Worm (Caenorhabditis elegans) whole organism, L2 larva: ENCODE data around the gene cyp-34A5.

ENCODE experiments used
- F13H6.1 ChIP-seq: sonication (generic microtip); optimal IDR thresholded peaks from 2 replicates; lab custom pipeline; 2016; ENCODE audit warnings: missing genetic modification characterization, missing compliant biosample characterization
- R02D3.7 ChIP-seq: fragments of 150-350 bp; optimal IDR thresholded peaks from 2 replicates; lab custom pipeline; 2014; ENCODE audit warnings: missing biosample characterization, missing genetic modification characterization
- ZK546.5 ChIP-seq: sonication (generic microtip); optimal IDR thresholded peaks from 2 replicates; lab custom pipeline; 2017; ENCODE audit warnings: missing biosample characterization, missing genetic modification characterization
- alr-1 ChIP-seq: fragments of 150-350 bp; optimal IDR thresholded peaks from 2 replicates; lab custom pipeline; 2014; ENCODE audit warnings: missing biosample characterization, missing genetic modification characterization
- aly-2 ChIP-seq: fragments of 150-350 bp; optimal IDR thresholded peaks from 2 replicates; lab custom pipeline; 2014; ENCODE audit warnings: missing biosample characterization, missing genetic modification characterization
- ama-1 ChIP-seq: fragments of 150-350 bp; optimal IDR thresholded peaks from 2 replicates; lab custom pipeline; 2018; ENCODE audit warnings: inconsistent platforms
- ceh-16 ChIP-seq: fragments of 150-350 bp; optimal IDR thresholded peaks from 2 replicates; lab custom pipeline; 2014; ENCODE audit warnings: missing biosample characterization, missing genetic modification characterization
- ceh-82 ChIP-seq: fragments of 150-350 bp; optimal IDR thresholded peaks from 2 replicates; lab custom pipeline; 2014; ENCODE audit warnings: missing biosample characterization, missing genetic modification characterization
- dmd-4 ChIP-seq: sonication (generic microtip); optimal IDR thresholded peaks from 2 replicates; lab custom pipeline; 2017; ENCODE audit warnings: missing biosample characterization, missing genetic modification characterization
- egl-27 ChIP-seq: sonication (generic microtip); optimal IDR thresholded peaks from 3 replicates; lab custom pipeline; 2017; ENCODE audit warnings: missing biosample characterization, missing genetic modification reagents, missing genetic modification characterization
- elt-3 ChIP-seq: sonication (generic microtip); optimal IDR thresholded peaks from 2 replicates; lab custom pipeline; 2017; ENCODE audit warnings: missing biosample characterization, missing genetic modification characterization
- fos-1 ChIP-seq: fragments of 150-350 bp; optimal IDR thresholded peaks from 2 replicates; lab custom pipeline; 2014; ENCODE audit warnings: missing biosample characterization, missing genetic modification characterization
- gmeb-1 ChIP-seq: fragments of 150-350 bp; optimal IDR thresholded peaks from 2 replicates; lab custom pipeline; 2014; ENCODE audit warnings: missing biosample characterization, missing genetic modification characterization
- lin-11 ChIP-seq: fragments of 150-350 bp; sonication (generic microtip); optimal IDR thresholded peaks from 2 replicates; lab custom pipeline; 2014; ENCODE audit warnings: missing biosample characterization, missing genetic modification characterization, inconsistent platforms, mixed read lengths
- lin-13 ChIP-seq: fragments of 150-350 bp; optimal IDR thresholded peaks from 2 replicates; lab custom pipeline; 2014; ENCODE audit warnings: missing biosample characterization, missing genetic modification reagents, missing genetic modification characterization
- lin-39 ChIP-seq: fragments of 150-350 bp; optimal IDR thresholded peaks from 2 replicates; lab custom pipeline; 2014; ENCODE audit warnings: missing biosample characterization, missing genetic modification reagents, missing genetic modification characterization
- lsy-2 ChIP-seq, 2 experiments: fragments of 150-350 bp in 1 of 2; sonication (generic microtip) in 1 of 2; optimal IDR thresholded peaks; 2 replicates each; lab custom pipeline; 2014 to 2017; ENCODE audit warnings: missing biosample characterization in 2 of 2, missing genetic modification characterization in 2 of 2
- mab-5 ChIP-seq: fragments of 150-350 bp; optimal IDR thresholded peaks from 2 replicates; lab custom pipeline; 2014; ENCODE audit warnings: missing biosample characterization, missing genetic modification characterization
- mbf-1 ChIP-seq: sonication (generic microtip); optimal IDR thresholded peaks from 2 replicates; lab custom pipeline; 2017; ENCODE audit warnings: missing biosample characterization, missing genetic modification characterization
- mdl-1 ChIP-seq, 2 experiments: fragments of 150-350 bp in 1 of 2; sonication (generic microtip) in 1 of 2; optimal IDR thresholded peaks; 2 replicates each; lab custom pipeline; 2017; ENCODE audit warnings: missing biosample characterization in 2 of 2, missing genetic modification characterization in 2 of 2
- nhr-11 ChIP-seq: fragments of 150-350 bp; optimal IDR thresholded peaks from 2 replicates; lab custom pipeline; 2014; ENCODE audit warnings: missing biosample characterization, missing genetic modification characterization
- nhr-12 ChIP-seq: fragments of 150-350 bp; optimal IDR thresholded peaks from 2 replicates; lab custom pipeline; 2014; ENCODE audit warnings: missing biosample characterization, missing genetic modification characterization
- nhr-129 ChIP-seq: fragments of 150-350 bp; optimal IDR thresholded peaks from 2 replicates; lab custom pipeline; 2014; ENCODE audit warnings: missing biosample characterization, missing genetic modification characterization
- nhr-21 ChIP-seq: fragments of 150-350 bp; optimal IDR thresholded peaks from 2 replicates; lab custom pipeline; 2014; ENCODE audit warnings: missing biosample characterization, missing genetic modification characterization
- nhr-23 ChIP-seq: fragments of 150-350 bp; optimal IDR thresholded peaks from 2 replicates; lab custom pipeline; 2014; ENCODE audit warnings: missing biosample characterization, missing genetic modification reagents, missing genetic modification characterization
- nhr-237 ChIP-seq: fragments of 150-350 bp; optimal IDR thresholded peaks from 2 replicates; lab custom pipeline; 2014; ENCODE audit warnings: missing biosample characterization, missing genetic modification characterization
- nhr-25 ChIP-seq: fragments of 150-350 bp; sonication (generic microtip); optimal IDR thresholded peaks from 3 replicates; lab custom pipeline; 2014; ENCODE audit warnings: missing biosample characterization, missing genetic modification characterization
- nhr-6 ChIP-seq: fragments of 150-350 bp; optimal IDR thresholded peaks from 2 replicates; lab custom pipeline; 2014; ENCODE audit warnings: missing biosample characterization, missing genetic modification characterization
- nhr-77 ChIP-seq: fragments of 150-350 bp; optimal IDR thresholded peaks from 2 replicates; lab custom pipeline; 2014; ENCODE audit warnings: missing biosample characterization, missing genetic modification characterization
- peb-1 ChIP-seq: fragments of 150-350 bp; optimal IDR thresholded peaks from 2 replicates; lab custom pipeline; 2014; ENCODE audit warnings: missing biosample characterization, missing genetic modification characterization
- skn-1 ChIP-seq: sonication (generic microtip); optimal IDR thresholded peaks from 2 replicates; lab custom pipeline; 2017; ENCODE audit warnings: missing biosample characterization, missing genetic modification characterization
- sma-3 ChIP-seq: sonication (generic microtip); optimal IDR thresholded peaks from 2 replicates; lab custom pipeline; 2016; ENCODE audit warnings: missing genetic modification reagents, missing genetic modification characterization, missing compliant biosample characterization
- sma-9 ChIP-seq, 2 experiments: fragments of 150-350 bp in 1 of 2; sonication (generic microtip) in 1 of 2; optimal IDR thresholded peaks; 2 replicates each; lab custom pipeline; 2014 to 2016; ENCODE audit warnings: missing genetic modification characterization in 2 of 2, mild to moderate bottlenecking in 1 of 2, missing biosample characterization in 1 of 2, missing compliant biosample characterization in 1 of 2, missing genetic modification reagents in 1 of 2, moderate library complexity in 1 of 2
- snpc-4 ChIP-seq: fragments of 150-350 bp; optimal IDR thresholded peaks from 2 replicates; lab custom pipeline; 2014; ENCODE audit warnings: missing biosample characterization, missing genetic modification characterization
- unc-39 ChIP-seq: fragments of 150-350 bp; optimal IDR thresholded peaks from 2 replicates; lab custom pipeline; 2014; ENCODE audit warnings: missing biosample characterization, missing genetic modification characterization
- unc-55 ChIP-seq: fragments of 150-350 bp; sonication (generic microtip); optimal IDR thresholded peaks from 3 replicates; lab custom pipeline; 2014; ENCODE audit warnings: missing biosample characterization, missing genetic modification reagents, missing genetic modification characterization
- zag-1 ChIP-seq: fragments of 150-350 bp; optimal IDR thresholded peaks from 2 replicates; lab custom pipeline; 2014; ENCODE audit warnings: missing biosample characterization, missing genetic modification characterization
- ztf-11 ChIP-seq: sonication (generic microtip); optimal IDR thresholded peaks from 2 replicates; lab custom pipeline; 2017; ENCODE audit warnings: missing biosample characterization, missing genetic modification characterization
- ztf-4 ChIP-seq: fragments of 150-350 bp; optimal IDR thresholded peaks from 2 replicates; lab custom pipeline; 2014; ENCODE audit warnings: missing biosample characterization, missing genetic modification characterization

Gene cyp-34A5

DNA sequence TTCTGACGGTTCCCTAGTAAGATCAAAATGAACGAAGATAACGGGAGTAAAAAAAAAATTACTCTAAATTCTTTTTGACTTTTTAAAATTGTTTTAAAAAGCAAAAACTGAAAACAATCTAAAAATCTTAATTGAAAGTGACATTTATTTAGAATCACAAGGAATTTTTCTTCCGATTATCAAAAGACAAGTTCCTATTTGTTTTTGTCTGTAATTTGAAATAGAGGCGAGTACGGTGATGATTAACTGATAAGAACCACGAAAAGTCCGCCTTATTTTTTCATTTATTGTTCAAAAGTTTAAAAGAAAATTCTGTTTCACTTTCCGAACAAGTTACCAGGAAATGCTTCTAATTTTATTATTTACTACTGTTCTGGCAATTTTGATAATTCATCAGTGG, 7.8 kb downstream of the cyp-34A5 start, which contains the start of gene dach-1:
Gene dach-1, plus strand, starts transcription at position 301 of the 400 bp plus-strand sequence.
- TF ChIP-seq snpc-4 (tag; lab: Kevin White, UChicago) (no peak), ztf-11 (tag; lab: Kevin White, UChicago) (no peak), ceh-16 (tag; lab: Kevin White, UChicago) (no peak), mdl-1 (tag; optimal IDR thresholded peaks at IDR 0.05; lab: Kevin White, UChicago) (no peak), dmd-4 (tag; lab: Kevin White, UChicago) (no peak), aly-2 (tag; lab: Kevin White, UChicago) (no peak), peb-1 (no peak)

DNA sequence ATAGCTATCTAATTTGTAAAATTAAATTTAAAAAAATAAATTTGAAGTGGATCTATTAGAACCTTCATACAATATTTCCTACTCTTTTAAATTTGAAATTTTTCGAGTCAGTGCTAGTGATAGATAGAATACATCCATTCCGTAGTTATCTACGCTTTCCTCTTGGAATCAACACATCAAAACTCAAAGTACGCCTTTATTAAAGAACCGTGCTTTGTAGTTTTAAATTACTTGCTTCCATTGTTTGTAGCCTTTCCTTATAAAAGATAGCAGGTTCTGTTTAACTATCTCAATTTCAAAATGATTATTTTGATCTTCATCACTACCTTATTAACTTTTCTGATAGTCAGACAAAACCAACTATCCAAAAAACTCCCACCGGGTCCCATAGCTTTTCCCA, 12.5 kb downstream of the cyp-34A5 start, which contains the start of gene cyp-35B3:
Gene cyp-35B3, plus strand, starts transcription at position 301 of the 400 bp plus-strand sequence.
- no peak for TF ChIP-seq dmd-4 (tag; lab: Kevin White, UChicago)
- no peak for TF ChIP-seq egl-27 (tag; lab: Kevin White, UChicago)
- no peak for TF ChIP-seq ztf-11 (tag; lab: Kevin White, UChicago)
- TF ChIP-seq nhr-23 (tag; lab: Kevin White, UChicago) = no peak
- no peak for TF ChIP-seq ZK546.5 (tag; lab: Kevin White, UChicago)
- no peak for TF ChIP-seq lin-39 (tag; lab: Kevin White, UChicago)
- no peak for TF ChIP-seq mab-5
- TF ChIP-seq, all 48 proteins: peak for 0

DNA sequence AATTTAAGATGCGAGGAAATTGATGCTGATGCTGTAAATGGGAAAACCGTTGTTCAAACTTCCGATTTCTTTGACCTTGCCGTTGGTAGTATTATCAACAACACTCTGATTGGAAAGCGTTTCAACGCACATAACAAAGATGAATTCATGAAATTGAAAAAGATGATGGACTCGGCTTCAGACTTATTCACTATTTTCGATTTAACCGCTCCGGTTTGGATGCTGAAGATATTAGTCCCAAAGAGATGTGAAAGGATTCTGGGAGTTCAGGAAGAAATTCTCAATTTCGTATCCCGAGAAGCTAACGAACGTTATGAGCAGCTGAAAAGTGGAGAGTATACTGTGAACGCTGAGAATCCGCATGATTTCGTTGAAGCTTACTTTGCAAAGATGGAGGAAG, 14.1 kb downstream of the cyp-34A5 start:
- TF ChIP-seq nhr-129 (no peak), F13H6.1 (tag; lab: Kevin White, UChicago) (no peak), skn-1 (tag; lab: Kevin White, UChicago) (no peak), unc-55 (no peak), elt-3 (tag; lab: Kevin White, UChicago) (no peak), ZK546.5 (tag; lab: Kevin White, UChicago) (no peak), fos-1 (tag; lab: Kevin White, UChicago) (no peak), nhr-25 (tag; lab: Kevin White, UChicago) (no peak), nhr-12 (no peak), ztf-4 (tag; lab: Kevin White, UChicago) (no peak), R02D3.7 (tag; lab: Kevin White, UChicago) (no peak), nhr-237 (no peak), lin-11 (no peak), lin-13 (no peak), sma-3 (GFP tag; lab: Kevin White, UChicago) (no peak), alr-1 (no peak), egl-27 (tag; lab: Kevin White, UChicago) (no peak), nhr-21 (no peak), aly-2 (tag; lab: Kevin White, UChicago) (no peak)

DNA sequence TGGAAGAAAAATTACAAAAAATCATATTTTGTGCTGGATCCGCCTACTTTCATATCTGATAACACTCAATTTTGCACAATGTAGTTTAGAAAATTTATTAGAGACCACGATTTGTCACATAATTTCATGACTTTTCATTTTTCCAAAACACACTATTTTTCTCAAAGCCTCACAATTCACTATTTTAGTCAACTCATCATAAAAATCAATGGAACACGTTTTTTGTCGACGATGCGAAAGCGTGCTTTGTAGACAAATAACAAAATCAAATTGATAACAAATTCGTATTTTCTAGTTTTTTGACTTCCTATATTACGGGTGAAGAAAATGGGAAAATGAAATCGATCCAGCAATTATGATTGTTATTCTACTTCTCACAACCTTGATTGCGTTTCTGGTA, 15.6 kb downstream of the cyp-34A5 start, which contains the start of gene cyp-35B2:
Gene cyp-35B2, plus strand, starts transcription at position 301 of the 400 bp plus-strand sequence.
- TF ChIP-seq nhr-237 (no peak), ama-1 (lab: Kevin White, UChicago) (no peak), mbf-1 (tag; lab: Kevin White, UChicago) (no peak), nhr-11 (no peak), mab-5 (no peak), nhr-25 (tag; lab: Kevin White, UChicago) (no peak), nhr-77 (no peak)

DNA sequence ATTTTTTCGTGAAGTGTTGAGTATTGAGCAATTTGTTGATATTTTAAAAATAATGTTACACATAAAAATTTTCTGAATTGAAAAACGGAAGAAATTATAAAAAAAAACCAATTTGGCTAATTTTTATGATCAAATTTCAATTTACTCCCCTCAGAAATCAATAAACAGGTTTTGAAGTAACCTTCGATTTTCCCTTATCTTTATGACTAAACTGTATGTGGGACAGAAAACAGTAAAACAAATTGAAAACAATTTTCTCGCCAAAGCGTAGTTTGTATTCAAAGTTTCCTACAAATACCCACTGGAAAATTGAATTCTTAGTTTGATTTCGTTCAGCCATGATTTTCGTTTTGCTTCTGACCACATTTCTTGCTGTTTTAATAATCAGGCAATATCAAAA, 18.7 kb downstream of the cyp-34A5 start, which contains the start of gene cyp-35B1:
Gene cyp-35B1, plus strand, starts transcription at position 244 of the 400 bp plus-strand sequence.
- TF ChIP-seq zag-1 (tag; lab: Kevin White, UChicago) (no peak), elt-3 (tag; lab: Kevin White, UChicago) (no peak), ztf-4 (tag; lab: Kevin White, UChicago) (no peak), nhr-6 (no peak), R02D3.7 (tag; lab: Kevin White, UChicago) (no peak), sma-3 (GFP tag; lab: Kevin White, UChicago) (no peak), gmeb-1 (no peak), lin-39 (tag; lab: Kevin White, UChicago) (no peak), nhr-21 (no peak), egl-27 (tag; lab: Kevin White, UChicago) (no peak), lsy-2 (tag; optimal IDR thresholded peaks at IDR 0.05; lab: Kevin White, UChicago) (no peak), unc-39 (no peak), snpc-4 (tag; lab: Kevin White, UChicago) (no peak), ceh-82 (tag; lab: Kevin White, UChicago) (no peak), sma-9 (GFP tag; optimal IDR thresholded peaks at IDR 0.05; lab: Kevin White, UChicago) (no peak), sma-9 (tag; optimal IDR thresholded peaks at IDR 0.05; lab: Kevin White, UChicago) (no peak)
